Worm (Caenorhabditis elegans) whole organism, L2 larva: ENCODE results near the gene nhr-10.
A peak's percentile ranks its signal among the peaks of the same experiment; 100 is the strongest.

Experiments used
- C34F6.9 ChIP-seq: fragments of 150-350 bp; optimal IDR thresholded peaks from 2 replicates; lab custom pipeline; 2014; ENCODE audit warnings: missing biosample characterization, missing genetic modification characterization
- F13H6.1 ChIP-seq: sonication (generic microtip); optimal IDR thresholded peaks from 2 replicates; lab custom pipeline; 2016; ENCODE audit warnings: missing genetic modification characterization, missing compliant biosample characterization
- R02D3.7 ChIP-seq: fragments of 150-350 bp; optimal IDR thresholded peaks from 2 replicates; lab custom pipeline; 2014; ENCODE audit warnings: missing biosample characterization, missing genetic modification characterization
- Y55F3AM.14 ChIP-seq: fragments of 200-800 bp; sonication (Bioruptor generic); optimal IDR thresholded peaks from 2 replicates; lab custom pipeline; 2018; ENCODE audit warnings: mild to moderate bottlenecking, missing genetic modification characterization, missing compliant biosample characterization
- ZK546.5 ChIP-seq: sonication (generic microtip); optimal IDR thresholded peaks from 2 replicates; lab custom pipeline; 2017; ENCODE audit warnings: missing biosample characterization, missing genetic modification characterization
- alr-1 ChIP-seq: fragments of 150-350 bp; optimal IDR thresholded peaks from 2 replicates; lab custom pipeline; 2014; ENCODE audit warnings: missing biosample characterization, missing genetic modification characterization
- ama-1 ChIP-seq: fragments of 150-350 bp; optimal IDR thresholded peaks from 2 replicates; lab custom pipeline; 2018; ENCODE audit warnings: inconsistent platforms
- blmp-1 ChIP-seq: sonication (generic microtip); optimal IDR thresholded peaks from 2 replicates; lab custom pipeline; 2017; ENCODE audit warnings: missing genetic modification characterization, mild to moderate bottlenecking, missing compliant biosample characterization, antibody characterized with exemption, moderate library complexity; ENCODE audit not compliant: insufficient read depth
- ceh-16 ChIP-seq: fragments of 150-350 bp; optimal IDR thresholded peaks from 2 replicates; lab custom pipeline; 2014; ENCODE audit warnings: missing biosample characterization, missing genetic modification characterization
- ceh-82 ChIP-seq: fragments of 150-350 bp; optimal IDR thresholded peaks from 2 replicates; lab custom pipeline; 2014; ENCODE audit warnings: missing biosample characterization, missing genetic modification characterization
- crh-2 ChIP-seq: sonication (generic microtip); optimal IDR thresholded peaks from 2 replicates; lab custom pipeline; 2017; ENCODE audit warnings: missing biosample characterization, missing genetic modification characterization
- dmd-4 ChIP-seq: sonication (generic microtip); optimal IDR thresholded peaks from 2 replicates; lab custom pipeline; 2017; ENCODE audit warnings: missing biosample characterization, missing genetic modification characterization
- egl-27 ChIP-seq: sonication (generic microtip); optimal IDR thresholded peaks from 3 replicates; lab custom pipeline; 2017; ENCODE audit warnings: missing biosample characterization, missing genetic modification reagents, missing genetic modification characterization
- elt-1 ChIP-seq: fragments of 150-350 bp; optimal IDR thresholded peaks from 2 replicates; lab custom pipeline; 2014; ENCODE audit warnings: missing biosample characterization, missing genetic modification characterization
- elt-3 ChIP-seq: sonication (generic microtip); optimal IDR thresholded peaks from 2 replicates; lab custom pipeline; 2017; ENCODE audit warnings: missing biosample characterization, missing genetic modification characterization
- fos-1 ChIP-seq: fragments of 150-350 bp; optimal IDR thresholded peaks from 2 replicates; lab custom pipeline; 2014; ENCODE audit warnings: missing biosample characterization, missing genetic modification characterization
- gmeb-1 ChIP-seq: fragments of 150-350 bp; optimal IDR thresholded peaks from 2 replicates; lab custom pipeline; 2014; ENCODE audit warnings: missing biosample characterization, missing genetic modification characterization
- lin-13 ChIP-seq: fragments of 150-350 bp; optimal IDR thresholded peaks from 2 replicates; lab custom pipeline; 2014; ENCODE audit warnings: missing biosample characterization, missing genetic modification reagents, missing genetic modification characterization
- lin-39 ChIP-seq: fragments of 150-350 bp; optimal IDR thresholded peaks from 2 replicates; lab custom pipeline; 2014; ENCODE audit warnings: missing biosample characterization, missing genetic modification reagents, missing genetic modification characterization
- lsy-2 ChIP-seq, 2 experiments: fragments of 150-350 bp in 1 of 2; sonication (generic microtip) in 1 of 2; optimal IDR thresholded peaks; 2 replicates each; lab custom pipeline; 2014 to 2017; ENCODE audit warnings: missing biosample characterization in 2 of 2, missing genetic modification characterization in 2 of 2
- mab-5 ChIP-seq: fragments of 150-350 bp; optimal IDR thresholded peaks from 2 replicates; lab custom pipeline; 2014; ENCODE audit warnings: missing biosample characterization, missing genetic modification characterization
- mbf-1 ChIP-seq: sonication (generic microtip); optimal IDR thresholded peaks from 2 replicates; lab custom pipeline; 2017; ENCODE audit warnings: missing biosample characterization, missing genetic modification characterization
- mdl-1 ChIP-seq, 2 experiments: fragments of 150-350 bp in 1 of 2; sonication (generic microtip) in 1 of 2; optimal IDR thresholded peaks; 2 replicates each; lab custom pipeline; 2017; ENCODE audit warnings: missing biosample characterization in 2 of 2, missing genetic modification characterization in 2 of 2
- nhr-10 ChIP-seq: sonication (generic microtip); optimal IDR thresholded peaks from 2 replicates; lab custom pipeline; 2017; ENCODE audit warnings: missing biosample characterization, missing genetic modification characterization
- nhr-11 ChIP-seq: fragments of 150-350 bp; optimal IDR thresholded peaks from 2 replicates; lab custom pipeline; 2014; ENCODE audit warnings: missing biosample characterization, missing genetic modification characterization
- nhr-12 ChIP-seq: fragments of 150-350 bp; optimal IDR thresholded peaks from 2 replicates; lab custom pipeline; 2014; ENCODE audit warnings: missing biosample characterization, missing genetic modification characterization
- nhr-129 ChIP-seq: fragments of 150-350 bp; optimal IDR thresholded peaks from 2 replicates; lab custom pipeline; 2014; ENCODE audit warnings: missing biosample characterization, missing genetic modification characterization
- nhr-21 ChIP-seq: fragments of 150-350 bp; optimal IDR thresholded peaks from 2 replicates; lab custom pipeline; 2014; ENCODE audit warnings: missing biosample characterization, missing genetic modification characterization
- nhr-23 ChIP-seq: fragments of 150-350 bp; optimal IDR thresholded peaks from 2 replicates; lab custom pipeline; 2014; ENCODE audit warnings: missing biosample characterization, missing genetic modification reagents, missing genetic modification characterization
- nhr-237 ChIP-seq: fragments of 150-350 bp; optimal IDR thresholded peaks from 2 replicates; lab custom pipeline; 2014; ENCODE audit warnings: missing biosample characterization, missing genetic modification characterization
- nhr-25 ChIP-seq: fragments of 150-350 bp; sonication (generic microtip); optimal IDR thresholded peaks from 3 replicates; lab custom pipeline; 2014; ENCODE audit warnings: missing biosample characterization, missing genetic modification characterization
- nhr-6 ChIP-seq: fragments of 150-350 bp; optimal IDR thresholded peaks from 2 replicates; lab custom pipeline; 2014; ENCODE audit warnings: missing biosample characterization, missing genetic modification characterization
- nhr-77 ChIP-seq: fragments of 150-350 bp; optimal IDR thresholded peaks from 2 replicates; lab custom pipeline; 2014; ENCODE audit warnings: missing biosample characterization, missing genetic modification characterization
- sem-4 ChIP-seq: fragments of 150-350 bp; optimal IDR thresholded peaks from 2 replicates; lab custom pipeline; 2014; ENCODE audit warnings: missing biosample characterization, missing genetic modification reagents, missing genetic modification characterization
- skn-1 ChIP-seq: sonication (generic microtip); optimal IDR thresholded peaks from 2 replicates; lab custom pipeline; 2017; ENCODE audit warnings: missing biosample characterization, missing genetic modification characterization
- sma-3 ChIP-seq: sonication (generic microtip); optimal IDR thresholded peaks from 2 replicates; lab custom pipeline; 2016; ENCODE audit warnings: missing genetic modification reagents, missing genetic modification characterization, missing compliant biosample characterization
- sma-9 ChIP-seq, 2 experiments: fragments of 150-350 bp in 1 of 2; sonication (generic microtip) in 1 of 2; optimal IDR thresholded peaks; 2 replicates each; lab custom pipeline; 2014 to 2016; ENCODE audit warnings: missing genetic modification characterization in 2 of 2, mild to moderate bottlenecking in 1 of 2, missing biosample characterization in 1 of 2, missing compliant biosample characterization in 1 of 2, missing genetic modification reagents in 1 of 2, moderate library complexity in 1 of 2
- snpc-4 ChIP-seq: fragments of 150-350 bp; optimal IDR thresholded peaks from 2 replicates; lab custom pipeline; 2014; ENCODE audit warnings: missing biosample characterization, missing genetic modification characterization
- unc-39 ChIP-seq: fragments of 150-350 bp; optimal IDR thresholded peaks from 2 replicates; lab custom pipeline; 2014; ENCODE audit warnings: missing biosample characterization, missing genetic modification characterization
- unc-55 ChIP-seq: fragments of 150-350 bp; sonication (generic microtip); optimal IDR thresholded peaks from 3 replicates; lab custom pipeline; 2014; ENCODE audit warnings: missing biosample characterization, missing genetic modification reagents, missing genetic modification characterization
- unc-62 ChIP-seq: fragments of 150-350 bp; optimal IDR thresholded peaks from 2 replicates; lab custom pipeline; 2014; ENCODE audit warnings: missing biosample characterization, missing genetic modification reagents, missing genetic modification characterization
- zag-1 ChIP-seq: fragments of 150-350 bp; optimal IDR thresholded peaks from 2 replicates; lab custom pipeline; 2014; ENCODE audit warnings: missing biosample characterization, missing genetic modification characterization
- ztf-1 ChIP-seq: fragments of 200-800 bp; sonication (Bioruptor generic); conservative IDR thresholded peaks from 2 replicates; pipeline ENCODE4 v1.3.6; 2022; ENCODE audit warnings: missing genetic modification characterization, missing compliant biosample characterization
- ztf-11 ChIP-seq: sonication (generic microtip); optimal IDR thresholded peaks from 2 replicates; lab custom pipeline; 2017; ENCODE audit warnings: missing biosample characterization, missing genetic modification characterization
- ztf-4 ChIP-seq: fragments of 150-350 bp; optimal IDR thresholded peaks from 2 replicates; lab custom pipeline; 2014; ENCODE audit warnings: missing biosample characterization, missing genetic modification characterization

Gene nhr-10

DNA sequence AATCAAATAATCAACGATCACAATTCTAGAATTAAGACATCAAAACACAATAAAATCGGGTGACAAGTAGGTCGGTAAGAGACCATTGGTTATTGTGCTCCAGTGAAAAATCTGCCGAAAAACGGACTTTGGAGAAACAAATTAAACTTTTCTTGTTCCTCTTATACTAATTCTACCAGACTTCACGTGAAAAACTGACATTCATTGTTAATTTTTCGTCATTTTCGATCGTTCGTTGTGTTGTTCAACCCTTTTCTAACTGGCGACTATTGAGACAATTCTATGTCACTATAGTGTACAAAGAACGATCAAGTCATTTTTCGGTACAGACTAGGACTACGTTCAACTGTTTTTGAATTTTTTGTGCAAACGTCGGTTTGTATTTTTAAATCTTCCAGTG lies 5.2 kb upstream of the nhr-10 start:
- TF ChIP-seq egl-27 (tag; lab: Kevin White, UChicago): peak; percentile 76
- peak; percentile 89 for TF ChIP-seq sma-9 (GFP tag; optimal IDR thresholded peaks at IDR 0.05; lab: Kevin White, UChicago)
- no peak for TF ChIP-seq sma-9 (tag; optimal IDR thresholded peaks at IDR 0.05; lab: Kevin White, UChicago)
- TF ChIP-seq nhr-129 (tag; lab: Kevin White, UChicago): peak; percentile 36
- TF ChIP-seq fos-1 (tag; lab: Kevin White, UChicago): peak; percentile 31
- no peak for TF ChIP-seq blmp-1 (tag; lab: Kevin White, UChicago)
- no peak for TF ChIP-seq nhr-237 (tag; lab: Kevin White, UChicago)
- TF ChIP-seq ztf-11 (tag; lab: Kevin White, UChicago): no peak
- no peak for TF ChIP-seq Y55F3AM.14 (GFP tag; lab: Kevin White, UChicago)
- TF ChIP-seq zag-1: no peak
- no peak for TF ChIP-seq mab-5 (tag; lab: Kevin White, UChicago)
- peak; percentile 65 for TF ChIP-seq crh-2 (tag; lab: Kevin White, UChicago)
- no peak for TF ChIP-seq ceh-16 (tag; lab: Kevin White, UChicago)
- TF ChIP-seq dmd-4 (tag; lab: Kevin White, UChicago): no peak
- TF ChIP-seq gmeb-1: peak; percentile 21
- no peak for TF ChIP-seq nhr-6 (tag; lab: Kevin White, UChicago)
- TF ChIP-seq skn-1 (tag; lab: Kevin White, UChicago): no peak
- no peak for TF ChIP-seq elt-3 (tag; lab: Kevin White, UChicago)
- peak; percentile 32 for TF ChIP-seq nhr-21 (tag; lab: Kevin White, UChicago)
- no peak for TF ChIP-seq nhr-12
- TF ChIP-seq mdl-1 (tag; optimal IDR thresholded peaks at IDR 0.05; lab: Kevin White, UChicago): no peak
- no peak for TF ChIP-seq unc-39 (tag; lab: Kevin White, UChicago)
- no peak for TF ChIP-seq alr-1 (tag; lab: Kevin White, UChicago)
- TF ChIP-seq nhr-10 (tag; lab: Kevin White, UChicago): no peak
- no peak for TF ChIP-seq ztf-4 (tag; lab: Kevin White, UChicago)
- TF ChIP-seq nhr-11: no peak
- peak; percentile 57 for TF ChIP-seq sma-3 (GFP tag; lab: Kevin White, UChicago)
- TF ChIP-seq nhr-25 (tag; lab: Kevin White, UChicago): peak; percentile 58
- no peak for TF ChIP-seq F13H6.1 (tag; lab: Kevin White, UChicago)
- peak in 1 of 2 experiments; percentile 28 for TF ChIP-seq lsy-2 (tag; optimal IDR thresholded peaks at IDR 0.05; lab: Kevin White, UChicago)

DNA sequence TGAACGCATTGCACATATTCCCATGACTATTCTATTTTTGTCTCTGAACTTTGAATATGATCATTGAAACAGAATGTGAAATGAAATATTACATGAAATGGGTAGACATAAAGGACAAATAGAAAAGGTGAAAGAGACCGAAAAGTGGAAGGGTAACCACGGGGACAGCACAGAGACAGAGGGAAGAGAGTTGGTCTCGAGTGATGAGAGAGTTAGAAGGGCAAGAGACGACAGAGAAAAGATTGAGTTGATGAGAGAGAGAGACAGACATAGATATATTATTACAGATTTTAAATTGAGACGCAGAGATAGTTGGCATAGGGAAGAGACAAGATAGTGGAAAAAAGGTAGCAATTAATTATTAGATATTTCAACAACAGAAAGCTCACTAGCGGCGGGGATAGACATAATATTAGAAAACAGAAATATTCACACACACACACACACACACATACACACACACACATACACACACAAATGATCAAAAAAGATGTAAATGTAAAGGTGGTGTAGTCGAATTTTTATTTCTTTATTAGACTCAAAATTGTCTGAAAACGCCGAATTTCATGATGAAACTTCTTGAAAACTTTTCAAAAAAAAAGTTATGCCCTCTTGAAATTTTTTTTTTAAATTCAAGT lies 1.5 kb upstream of the nhr-10 start:
- TF ChIP-seq skn-1 (tag; lab: Kevin White, UChicago): no peak
- no peak for TF ChIP-seq nhr-23 (tag; lab: Kevin White, UChicago)
- TF ChIP-seq lin-13 (GFP tag; lab: Kevin White, UChicago): peak; percentile 64
- TF ChIP-seq blmp-1 (tag; lab: Kevin White, UChicago): peak; percentile 74
- TF ChIP-seq F13H6.1 (tag; lab: Kevin White, UChicago): peak; percentile 87
- TF ChIP-seq mdl-1 (tag; optimal IDR thresholded peaks at IDR 0.05; lab: Kevin White, UChicago): no peak
- TF ChIP-seq egl-27 (tag; lab: Kevin White, UChicago): peak; percentile 91
- peak; percentile 60 for TF ChIP-seq sem-4 (tag; lab: Kevin White, UChicago)
- TF ChIP-seq sma-9 (GFP tag; optimal IDR thresholded peaks at IDR 0.05; lab: Kevin White, UChicago): peak; percentile 81
- TF ChIP-seq sma-9 (tag; optimal IDR thresholded peaks at IDR 0.05; lab: Kevin White, UChicago): no peak
- TF ChIP-seq ama-1 (lab: Kevin White, UChicago): peak; percentile 7
- no peak for TF ChIP-seq lin-39 (tag; lab: Kevin White, UChicago)
- no peak for TF ChIP-seq nhr-12
- no peak for TF ChIP-seq ztf-11 (tag; lab: Kevin White, UChicago)
- peak; percentile 89 for TF ChIP-seq nhr-25 (tag; lab: Kevin White, UChicago)
- TF ChIP-seq unc-39 (tag; lab: Kevin White, UChicago): no peak
- TF ChIP-seq ZK546.5 (tag; lab: Kevin White, UChicago): no peak
- no peak for TF ChIP-seq ceh-82 (tag; lab: Kevin White, UChicago)
- TF ChIP-seq nhr-129 (tag; lab: Kevin White, UChicago): peak; percentile 78
- TF ChIP-seq R02D3.7: no peak
- peak; percentile 76 for TF ChIP-seq fos-1 (tag; lab: Kevin White, UChicago)
- TF ChIP-seq nhr-77 (tag; lab: Kevin White, UChicago): no peak
- no peak for TF ChIP-seq ztf-1
- TF ChIP-seq Y55F3AM.14 (GFP tag; lab: Kevin White, UChicago): no peak
- no peak for TF ChIP-seq alr-1 (tag; lab: Kevin White, UChicago)
- TF ChIP-seq crh-2 (tag; lab: Kevin White, UChicago): peak; percentile 79
- TF ChIP-seq nhr-11: no peak
- TF ChIP-seq nhr-237 (tag; lab: Kevin White, UChicago): no peak
- peak; percentile 35 for TF ChIP-seq nhr-10 (tag; lab: Kevin White, UChicago)
- TF ChIP-seq sma-3 (GFP tag; lab: Kevin White, UChicago): peak; percentile 74
- peak; percentile 61 for TF ChIP-seq unc-55
- no peak for TF ChIP-seq elt-3 (tag; lab: Kevin White, UChicago)
- no peak for TF ChIP-seq dmd-4 (tag; lab: Kevin White, UChicago)
- peak; percentile 75 for TF ChIP-seq ztf-4 (tag; lab: Kevin White, UChicago)
- peak; percentile 27 for TF ChIP-seq snpc-4 (tag; lab: Kevin White, UChicago)
- no peak for TF ChIP-seq mab-5 (tag; lab: Kevin White, UChicago)
- peak; percentile 71 for TF ChIP-seq C34F6.9 (tag; lab: Kevin White, UChicago)
- no peak for TF ChIP-seq unc-62 (GFP tag; lab: Kevin White, UChicago)
- TF ChIP-seq lsy-2 (tag; optimal IDR thresholded peaks at IDR 0.05; lab: Kevin White, UChicago): peak; percentile 25 to 69
- peak; percentile 21 for TF ChIP-seq gmeb-1
- no peak for TF ChIP-seq mbf-1
- peak; percentile 86 for TF ChIP-seq nhr-6 (tag; lab: Kevin White, UChicago)
- no peak for TF ChIP-seq ceh-16 (tag; lab: Kevin White, UChicago)
- no peak for TF ChIP-seq zag-1
- TF ChIP-seq elt-1: no peak
